Worm (Caenorhabditis elegans): ENCODE measurements around the gene col-157.

The col-157 gene

DNA sequence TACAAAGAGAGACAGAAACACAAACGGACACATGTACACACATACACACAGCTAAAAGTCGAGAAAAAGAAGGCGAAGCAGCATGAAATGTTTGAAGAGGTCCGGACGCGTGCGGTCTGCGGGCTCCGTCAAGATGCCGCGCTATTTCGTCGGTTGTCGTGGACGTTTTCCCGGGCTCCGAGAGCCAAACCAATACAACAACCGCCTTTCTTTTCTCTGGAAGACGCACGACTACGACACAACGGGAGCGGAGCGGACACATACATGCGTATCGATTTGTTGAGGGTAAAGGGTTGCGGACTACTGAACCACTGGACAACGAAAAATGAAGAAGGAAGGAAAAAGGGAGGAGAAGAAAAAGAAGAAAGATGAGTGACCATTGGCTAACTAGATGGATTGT lies 38.5 kb upstream of the col-157 start (continued):
- TF ChIP-seq hlh-15 (tag; optimal IDR thresholded peaks at IDR 0.05) (no peak), syd-9 (tag; optimal IDR thresholded peaks at IDR 0.05) (no peak), pha-2 (tag; optimal IDR thresholded peaks at IDR 0.05) (no peak), lin-11 (tag; optimal IDR thresholded peaks at IDR 0.05) (no peak), eyg-1 (tag; optimal IDR thresholded peaks at IDR 0.05) (no peak), K09A11.1 (tag; optimal IDR thresholded peaks at IDR 0.05; ENCODE audit: insufficient read depth) (no peak), fax-1 (tag; optimal IDR thresholded peaks at IDR 0.05) (no peak), tbx-7 (tag; optimal IDR thresholded peaks at IDR 0.05) (no peak), fkh-10 (GFP tag; optimal IDR thresholded peaks at IDR 0.05) (no peak), dve-1 (tag; optimal IDR thresholded peaks at IDR 0.05) (no peak), nhr-11 (tag; optimal IDR thresholded peaks at IDR 0.05) (no peak), ceh-2 (tag; optimal IDR thresholded peaks at IDR 0.05) (no peak), zip-5 (tag; optimal IDR thresholded peaks at IDR 0.05) (no peak), ahr-1 (tag; optimal IDR thresholded peaks at IDR 0.05) (no peak), ceh-34 (tag; optimal IDR thresholded peaks at IDR 0.05) (peak; percentile 39), unc-3 (GFP tag; conservative IDR thresholded peaks at IDR 0.05) (no peak), unc-3 (tag; optimal IDR thresholded peaks at IDR 0.05) (no peak), pag-3 (tag; optimal IDR thresholded peaks at IDR 0.05; ENCODE audit: borderline replicate concordance) (no peak), mec-3 (tag; optimal IDR thresholded peaks at IDR 0.05; ENCODE audit: borderline replicate concordance) (no peak), elt-4 (tag; optimal IDR thresholded peaks at IDR 0.05) (no peak), hlh-8 (tag; optimal IDR thresholded peaks at IDR 0.05) (no peak), Y22D7AL.16 (tag; optimal IDR thresholded peaks at IDR 0.05) (no peak), pat-9 (tag; optimal IDR thresholded peaks at IDR 0.05) (no peak), ceh-14 (tag; optimal IDR thresholded peaks at IDR 0.05) (peak; percentile 44), nhr-232 (tag; optimal IDR thresholded peaks at IDR 0.05) (no peak), ceh-31 (tag; optimal IDR thresholded peaks at IDR 0.05) (peak; percentile 51), unc-86 (tag; optimal IDR thresholded peaks at IDR 0.05) (no peak), K02D7.2 (tag; optimal IDR thresholded peaks at IDR 0.05) (no peak), lim-6 (tag; optimal IDR thresholded peaks at IDR 0.05) (no peak), odd-2 (tag; optimal IDR thresholded peaks at IDR 0.05) (no peak), ceh-45 (GFP tag; IDR thresholded peaks at IDR 0.05) (no peak), che-1 (tag; optimal IDR thresholded peaks at IDR 0.05) (no peak), hlh-6 (tag; optimal IDR thresholded peaks at IDR 0.05) (no peak), pax-1 (tag; optimal IDR thresholded peaks at IDR 0.05) (no peak), ztf-16 (tag; optimal IDR thresholded peaks at IDR 0.05) (no peak), ceh-24 (tag; optimal IDR thresholded peaks at IDR 0.05) (no peak), ceh-48 (tag; optimal IDR thresholded peaks at IDR 0.05) (peak; percentile 89), npax-4 (tag; optimal IDR thresholded peaks at IDR 0.05) (no peak), hlh-13 (GFP tag; optimal IDR thresholded peaks at IDR 0.05) (no peak), unc-42 (tag; optimal IDR thresholded peaks at IDR 0.05) (peak; percentile 40), ama-1 (optimal IDR thresholded peaks at IDR 0.05) (no peak), fkh-6 (tag; optimal IDR thresholded peaks at IDR 0.05) (no peak), hlh-30 (tag; optimal IDR thresholded peaks at IDR 0.05; ENCODE audit: insufficient read depth) (no peak), ets-4 (tag; optimal IDR thresholded peaks at IDR 0.05) (no peak), gmeb-2 (tag; optimal IDR thresholded peaks at IDR 0.05) (no peak), nfya-1 (tag; optimal IDR thresholded peaks at IDR 0.05) (peak; percentile 69), dmd-4 (tag; optimal IDR thresholded peaks at IDR 0.05; ENCODE audit: borderline replicate concordance) (no peak), madf-2 (tag; optimal IDR thresholded peaks at IDR 0.05) (no peak), ceh-19 (GFP tag; optimal IDR thresholded peaks at IDR 0.05) (peak; percentile 49)
